Worm (Caenorhabditis elegans) whole organism, mixed stage, embryonic: ENCODE measurements around the gene Y50D4B.1.

Experiments
- ham-2 ChIP-seq: fragments of 200-800 bp; sonication (Bioruptor generic); optimal IDR thresholded peaks from 2 replicates; lab custom pipeline; 2018; ENCODE audit warnings: mild to moderate bottlenecking, missing genetic modification characterization, missing compliant biosample characterization
- nhr-237 ChIP-seq: fragments of 150-350 bp; optimal IDR thresholded peaks from 2 replicates; lab custom pipeline; 2014; ENCODE audit warnings: missing biosample characterization, missing genetic modification characterization
- pha-4 ChIP-seq: fragments of 150-350 bp; optimal IDR thresholded peaks from 2 replicates; lab custom pipeline; 2018; ENCODE audit warnings: missing biosample characterization, missing genetic modification reagents, missing genetic modification characterization
- unc-39 ChIP-seq: fragments of 150-350 bp; optimal IDR thresholded peaks from 2 replicates; lab custom pipeline; 2014; ENCODE audit warnings: missing biosample characterization, missing genetic modification characterization
- unc-62 ChIP-seq: fragments of 150-350 bp; optimal IDR thresholded peaks from 2 replicates; lab custom pipeline; 2014; ENCODE audit warnings: missing biosample characterization, missing genetic modification reagents, missing genetic modification characterization

DNA sequence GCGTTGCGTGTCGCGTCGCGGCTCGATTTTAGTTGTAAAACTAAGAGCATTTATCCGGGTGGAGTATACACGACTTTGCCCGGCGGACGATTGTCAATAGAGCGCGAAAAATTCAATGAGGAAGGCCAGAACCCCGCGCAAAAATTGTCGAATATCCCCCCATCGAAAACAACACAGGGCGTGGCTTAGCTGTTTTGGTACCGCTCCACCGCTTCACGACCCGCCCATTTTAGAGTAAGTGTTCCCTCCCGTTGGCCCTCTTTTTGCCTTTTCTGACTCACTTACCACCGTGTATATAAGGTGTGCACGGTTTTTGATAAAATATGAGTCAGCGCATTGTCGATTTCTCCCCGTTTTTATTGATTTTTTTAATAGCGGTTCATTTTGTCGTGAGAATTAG, 40.6 kb downstream of the Y50D4B.1 start:
- no peak for TF ChIP-seq unc-62 (GFP tag; lab: Kevin White, UChicago)
- no peak for TF ChIP-seq pha-4 (tag; lab: Kevin White, UChicago)
- TF ChIP-seq nhr-237 (tag; lab: Kevin White, UChicago), result no peak
- TF ChIP-seq unc-39 (tag; lab: Kevin White, UChicago), result no peak
- TF ChIP-seq ham-2 (GFP tag; lab: Kevin White, UChicago), result no peak
